Fruit fly (Drosophila melanogaster) whole organism, embryonic: Measurements from ENCODE around the gene CG33543.

ENCODE experiments used
- Bdp1 ChIP-seq: fragments of 200-800 bp; sonication (Bioruptor generic); optimal IDR thresholded peaks from 3 replicates; lab custom pipeline; 2016; ENCODE audit warnings: missing biosample characterization, missing genetic modification characterization
- CG10431 ChIP-seq: fragments of 200-800 bp; sonication (Bioruptor generic); optimal IDR thresholded peaks from 3 replicates; lab custom pipeline; 2018; ENCODE audit warnings: missing biosample characterization, mild to moderate bottlenecking, missing genetic modification characterization
- CG10565 ChIP-seq: fragments of 200-800 bp; sonication (Bioruptor generic); optimal IDR thresholded peaks from 3 replicates; lab custom pipeline; 2016; ENCODE audit warnings: missing biosample characterization, mild to moderate bottlenecking, missing genetic modification characterization
- CG10959 ChIP-seq: fragments of 200-800 bp; sonication (Bioruptor generic); IDR thresholded peaks from 2 replicates; pipeline ENCODE4 v1.3.6; 2022; ENCODE audit warnings: missing biosample characterization, missing genetic modification characterization
- CG12769 ChIP-seq: fragments of 200-800 bp; sonication (Bioruptor generic); optimal IDR thresholded peaks from 2 replicates; lab custom pipeline; 2019; ENCODE audit warnings: missing biosample characterization, mild to moderate bottlenecking, missing genetic modification characterization, moderate library complexity
- CG15696 ChIP-seq: fragments of 200-800 bp; sonication (Bioruptor generic); optimal IDR thresholded peaks from 2 replicates; lab custom pipeline; 2019; ENCODE audit warnings: missing biosample characterization, mild to moderate bottlenecking, missing genetic modification characterization, moderate library complexity
- CG1603 ChIP-seq: fragments of 200-800 bp; sonication (Bioruptor generic); optimal IDR thresholded peaks from 2 replicates; lab custom pipeline; 2019; ENCODE audit warnings: missing biosample characterization, mild to moderate bottlenecking, missing genetic modification characterization, moderate library complexity
- CG1647 ChIP-seq: fragments of 200-800 bp; sonication (Bioruptor generic); optimal IDR thresholded peaks from 3 replicates; lab custom pipeline; 2016; ENCODE audit warnings: missing biosample characterization, missing genetic modification characterization
- CG18764 ChIP-seq: fragments of 200-800 bp; sonication (Bioruptor generic); optimal IDR thresholded peaks from 3 replicates; lab custom pipeline; 2016; ENCODE audit warnings: missing biosample characterization, missing genetic modification characterization
- CG2678 ChIP-seq: fragments of 200-800 bp; sonication (Bioruptor generic); optimal IDR thresholded peaks from 3 replicates; lab custom pipeline; 2019; ENCODE audit warnings: missing biosample characterization, mild to moderate bottlenecking, missing genetic modification characterization, moderate library complexity
- CG30020 ChIP-seq: fragments of 200-800 bp; optimal IDR thresholded peaks from 2 replicates; lab custom pipeline; 2019; ENCODE audit warnings: missing biosample characterization, mild to moderate bottlenecking, missing genetic modification characterization, moderate library complexity
- CG32532 ChIP-seq: fragments of 200-800 bp; sonication (Bioruptor generic); IDR thresholded peaks from 2 replicates; pipeline ENCODE4 v1.3.6; 2022; ENCODE audit warnings: missing biosample characterization, missing genetic modification characterization
- CG3407 ChIP-seq: fragments of 200-800 bp; sonication (Bioruptor generic); optimal IDR thresholded peaks from 2 replicates; lab custom pipeline; 2018; ENCODE audit warnings: missing biosample characterization, mild to moderate bottlenecking, missing genetic modification characterization
- CG4404 ChIP-seq: fragments of 200-800 bp; sonication (Bioruptor generic); IDR thresholded peaks from 2 replicates; pipeline ENCODE4 v1.3.6; 2022; ENCODE audit warnings: missing biosample characterization, missing genetic modification characterization
- CG4854 ChIP-seq: fragments of 200-800 bp; sonication (Bioruptor generic); optimal IDR thresholded peaks from 2 replicates; lab custom pipeline; 2016; ENCODE audit warnings: missing biosample characterization, missing genetic modification characterization, inconsistent platforms
- CG6654 ChIP-seq: fragments of 200-800 bp; sonication (Bioruptor generic); optimal IDR thresholded peaks from 2 replicates; lab custom pipeline; 2017; ENCODE audit warnings: missing biosample characterization, mild to moderate bottlenecking, missing genetic modification characterization
- CG7271 ChIP-seq: fragments of 200-800 bp; sonication (Bioruptor generic); optimal IDR thresholded peaks from 2 replicates; lab custom pipeline; 2018; ENCODE audit warnings: missing biosample characterization, mild to moderate bottlenecking, missing genetic modification characterization, moderate library complexity
- CG7839 ChIP-seq: fragments of 200-800 bp; sonication (Bioruptor generic); optimal IDR thresholded peaks from 3 replicates; lab custom pipeline; 2018; ENCODE audit warnings: missing biosample characterization, mild to moderate bottlenecking, missing genetic modification characterization, moderate library complexity
- CG7987 ChIP-seq: fragments of 200-800 bp; sonication (Bioruptor generic); optimal IDR thresholded peaks from 2 replicates; lab custom pipeline; 2018; ENCODE audit warnings: missing biosample characterization, mild to moderate bottlenecking, missing genetic modification characterization, moderate library complexity
- CG9437 ChIP-seq: fragments of 200-800 bp; sonication (Bioruptor generic); optimal IDR thresholded peaks from 2 replicates; lab custom pipeline; 2018; ENCODE audit warnings: missing biosample characterization, mild to moderate bottlenecking, missing genetic modification characterization
- CG9797 ChIP-seq: fragments of 200-800 bp; sonication (Bioruptor generic); optimal IDR thresholded peaks from 3 replicates; lab custom pipeline; 2018; ENCODE audit warnings: missing biosample characterization, mild to moderate bottlenecking, missing genetic modification characterization
- D19A ChIP-seq: fragments of 200-800 bp; optimal IDR thresholded peaks from 3 replicates; lab custom pipeline; 2019; ENCODE audit warnings: missing biosample characterization, mild to moderate bottlenecking, missing genetic modification characterization, moderate library complexity
- Doc3 ChIP-seq: fragments of 200-800 bp; sonication (Bioruptor generic); IDR thresholded peaks from 3 replicates; pipeline ENCODE4 v1.3.6; 2022; ENCODE audit warnings: missing biosample characterization, missing genetic modification characterization; ENCODE audit not compliant: partially characterized antibody
- Ets97D ChIP-seq: fragments of 200-800 bp; sonication (Bioruptor generic); optimal IDR thresholded peaks from 3 replicates; lab custom pipeline; 2016; ENCODE audit warnings: missing biosample characterization, missing genetic modification characterization
- Fer3 ChIP-seq: fragments of 200-800 bp; sonication (Bioruptor generic); optimal IDR thresholded peaks from 2 replicates; lab custom pipeline; 2018; ENCODE audit warnings: missing biosample characterization, mild to moderate bottlenecking, missing genetic modification characterization, moderate library complexity
- GATAe ChIP-seq: fragments of 200-800 bp; sonication (Bioruptor generic); conservative IDR thresholded peaks from 2 replicates; pipeline ENCODE4 v1.3.6; 2022; ENCODE audit warnings: missing biosample characterization, missing genetic modification characterization
- H15 ChIP-seq: fragments of 200-800 bp; sonication (Bioruptor generic); IDR thresholded peaks from 3 replicates; pipeline ENCODE4 v1.3.6; 2022; ENCODE audit warnings: missing biosample characterization, missing genetic modification characterization
- Hr3 ChIP-seq: fragments of 200-800 bp; sonication (Bioruptor generic); optimal IDR thresholded peaks from 3 replicates; lab custom pipeline; 2016; ENCODE audit warnings: missing biosample characterization, missing genetic modification characterization
- Lim3 ChIP-seq: fragments of 200-800 bp; sonication (Bioruptor generic); IDR thresholded peaks from 2 replicates; pipeline ENCODE4 v1.3.6; 2022; ENCODE audit warnings: missing biosample characterization, missing genetic modification characterization
- MTF-1 ChIP-seq: fragments of 200-800 bp; sonication (Bioruptor generic); optimal IDR thresholded peaks from 2 replicates; lab custom pipeline; 2018; ENCODE audit warnings: missing biosample characterization, mild to moderate bottlenecking, missing genetic modification characterization, borderline replicate concordance
- Mes4 ChIP-seq: fragments of 200-800 bp; sonication (Bioruptor generic); optimal IDR thresholded peaks from 2 replicates; lab custom pipeline; 2016; ENCODE audit warnings: missing biosample characterization, missing genetic modification characterization
- Myb ChIP-seq: fragments of 200-800 bp; sonication (Bioruptor generic); optimal IDR thresholded peaks from 2 replicates; lab custom pipeline; 2016; ENCODE audit warnings: missing biosample characterization, missing genetic modification characterization
- NC2β ChIP-seq: fragments of 200-800 bp; sonication (Bioruptor generic); optimal IDR thresholded peaks from 2 replicates; lab custom pipeline; 2016; ENCODE audit warnings: missing biosample characterization, missing genetic modification characterization
- Nf-YC ChIP-seq: fragments of 200-800 bp; optimal IDR thresholded peaks from 3 replicates; lab custom pipeline; 2019; ENCODE audit warnings: missing biosample characterization, mild to moderate bottlenecking, missing genetic modification characterization, moderate library complexity
- Rx ChIP-seq: fragments of 200-800 bp; sonication (Bioruptor generic); IDR thresholded peaks from 2 replicates; pipeline ENCODE4 v1.3.6; 2022; ENCODE audit warnings: missing biosample characterization, missing genetic modification characterization
- ab ChIP-seq: fragments of 200-800 bp; sonication (Bioruptor generic); optimal IDR thresholded peaks from 2 replicates; lab custom pipeline; 2016; ENCODE audit warnings: missing biosample characterization, missing genetic modification characterization
- br ChIP-seq: fragments of >200 bp; optimal IDR thresholded peaks from 2 replicates; lab custom pipeline; 2017
- danr ChIP-seq: fragments of 200-800 bp; sonication (Bioruptor generic); IDR thresholded peaks from 2 replicates; pipeline ENCODE4 v1.3.6; 2022; ENCODE audit warnings: missing biosample characterization, missing genetic modification characterization
- dpn ChIP-seq, 2 experiments: fragments of 200-800 bp; sonication (Bioruptor generic); optimal IDR thresholded peaks; 3 replicates each; lab custom pipeline; 2016; ENCODE audit warnings: missing biosample characterization in 2 of 2, missing genetic modification characterization in 2 of 2
- ems ChIP-seq: fragments of 200-800 bp; sonication (Bioruptor generic); optimal IDR thresholded peaks from 3 replicates; lab custom pipeline; 2016; ENCODE audit warnings: missing biosample characterization, missing genetic modification characterization
- gce ChIP-seq: fragments of 200-800 bp; sonication (Bioruptor generic); IDR thresholded peaks from 3 replicates; pipeline ENCODE4 v1.3.6; 2022; ENCODE audit warnings: missing biosample characterization, missing genetic modification characterization
- gro ChIP-seq: fragments of 200-800 bp; sonication (Bioruptor generic); optimal IDR thresholded peaks from 2 replicates; lab custom pipeline; 2016; ENCODE audit warnings: missing biosample characterization, missing genetic modification characterization
- hbn ChIP-seq: fragments of 200-800 bp; sonication (Bioruptor generic); IDR thresholded peaks from 2 replicates; pipeline ENCODE4 v1.3.6; 2022; ENCODE audit warnings: missing biosample characterization, missing genetic modification characterization; ENCODE audit not compliant: partially characterized antibody
- inv ChIP-seq: fragments of 200-800 bp; sonication (Bioruptor generic); IDR thresholded peaks from 2 replicates; pipeline ENCODE4 v1.3.6; 2022; ENCODE audit warnings: missing biosample characterization, missing genetic modification characterization; ENCODE audit not compliant: partially characterized antibody
- jing ChIP-seq: fragments of 200-800 bp; sonication (Bioruptor generic); optimal IDR thresholded peaks from 2 replicates; lab custom pipeline; 2018; ENCODE audit warnings: missing biosample characterization, mild to moderate bottlenecking, missing genetic modification characterization
- kah ChIP-seq: fragments of 200-800 bp; sonication (Bioruptor generic); optimal IDR thresholded peaks from 2 replicates; lab custom pipeline; 2018; ENCODE audit warnings: missing biosample characterization, mild to moderate bottlenecking, missing genetic modification characterization
- lilli ChIP-seq: fragments of 200-800 bp; sonication (Bioruptor generic); optimal IDR thresholded peaks from 3 replicates; lab custom pipeline; 2016; ENCODE audit warnings: missing biosample characterization, missing genetic modification characterization
- nom ChIP-seq: fragments of 200-800 bp; sonication (Bioruptor generic); optimal IDR thresholded peaks from 2 replicates; lab custom pipeline; 2017; ENCODE audit warnings: missing biosample characterization, missing genetic modification characterization, mild to moderate bottlenecking, moderate library complexity, missing genetic modification reagents
- slou ChIP-seq: fragments of 200-800 bp; sonication (Bioruptor generic); optimal IDR thresholded peaks from 3 replicates; lab custom pipeline; 2016; ENCODE audit warnings: missing biosample characterization, missing genetic modification characterization
- tio ChIP-seq: fragments of 200-800 bp; sonication (Bioruptor generic); optimal IDR thresholded peaks from 2 replicates; lab custom pipeline; 2017; ENCODE audit warnings: missing biosample characterization, missing genetic modification characterization, inconsistent platforms

Gene CG33543

DNA sequence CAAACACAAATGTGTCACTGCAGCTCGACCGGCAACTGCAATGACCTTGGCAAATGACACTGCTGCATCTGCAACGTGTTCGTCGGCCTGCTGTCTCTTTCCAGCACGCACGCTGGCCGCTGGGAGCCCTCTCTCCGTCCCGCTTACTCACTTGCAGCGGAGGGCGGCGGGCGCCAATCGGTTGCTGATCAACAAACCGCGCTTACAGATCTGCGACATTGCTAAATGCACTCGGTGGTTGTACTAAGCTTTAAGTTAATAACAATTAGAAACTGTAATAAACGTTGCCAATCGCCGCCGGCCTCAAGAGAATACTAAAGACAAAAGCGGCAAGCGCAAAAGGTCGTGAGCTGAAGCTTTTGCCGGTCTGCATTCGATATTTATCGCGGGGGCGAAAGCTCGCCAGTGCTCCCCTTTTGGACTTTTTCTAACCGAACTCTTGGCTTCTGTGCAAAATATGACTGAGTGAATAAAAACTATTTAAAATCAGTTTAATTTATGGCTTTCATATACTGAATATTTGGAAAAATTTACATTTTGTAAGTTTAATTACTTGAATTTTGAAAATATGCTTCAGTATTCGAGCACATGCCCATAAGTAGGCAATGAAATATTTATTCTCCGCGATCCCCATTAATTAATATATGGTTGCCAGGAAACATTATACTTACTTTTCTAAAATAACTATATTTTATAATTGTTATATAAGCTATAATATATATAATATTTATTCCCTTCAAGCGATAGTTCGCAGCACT is 18.5 kb downstream of the CG33543 start, which contains the start of gene Got2 (continued):
- TF ChIP-seq CG10565 (GFP tag; lab: Kevin White, UChicago) (no peak), Rx (GFP tag; lab: Robert Waterston, UW) (no peak), CG18764 (no peak), CG15696 (tag; lab: Kevin White, UChicago) (no peak), kah (peak; percentile 16), CG10431 (GFP tag; lab: Kevin White, UChicago) (no peak), CG12769 (tag; lab: Kevin White, UChicago) (peak; percentile 15), CG9437 (GFP tag; lab: Kevin White, UChicago) (peak; percentile 61), dpn (GFP tag; optimal IDR thresholded peaks at IDR 0.05; lab: Kevin White, UChicago) (no peak), slou (GFP tag; lab: Kevin White, UChicago) (no peak), ems (GFP tag; lab: Kevin White, UChicago) (no peak), tio (GFP tag; lab: Kevin White, UChicago) (no peak), Nf-YC (tag; lab: Kevin White, UChicago) (no peak), CG6654 (GFP tag; lab: Kevin White, UChicago) (no peak), Lim3 (no peak), Mes4 (GFP tag; lab: Kevin White, UChicago) (no peak), Bdp1 (GFP tag; lab: Kevin White, UChicago) (no peak), CG32532 (GFP tag; lab: Robert Waterston, UW) (0 out of 2 replicates have a peak, but pooled peaks have one; percentile 9), lilli (GFP tag; lab: Kevin White, UChicago) (no peak), CG10959 (GFP tag; lab: Robert Waterston, UW) (no peak), CG2678 (no peak), CG7987 (GFP tag; lab: Kevin White, UChicago) (no peak), ab (GFP tag; lab: Kevin White, UChicago) (no peak), D19A (tag; lab: Kevin White, UChicago) (no peak), Hr3 (GFP tag; lab: Kevin White, UChicago) (peak; percentile 17), MTF-1 (GFP tag; lab: Kevin White, UChicago) (no peak), CG1647 (GFP tag; lab: Kevin White, UChicago) (no peak), gro (GFP tag; lab: Kevin White, UChicago) (no peak), CG4854 (GFP tag; lab: Kevin White, UChicago) (no peak), hbn (GFP tag; lab: Robert Waterston, UW) (peak; percentile 79), jing (GFP tag; lab: Kevin White, UChicago) (no peak), Ets97D (GFP tag; lab: Kevin White, UChicago) (no peak), CG30020 (tag; lab: Kevin White, UChicago) (no peak), Fer3 (tag; lab: Kevin White, UChicago) (no peak), GATAe (GFP tag; lab: Robert Waterston, UW) (no peak), CG7271 (no peak), CG7839 (tag; lab: Kevin White, UChicago) (peak; percentile 48), CG3407 (GFP tag; lab: Kevin White, UChicago) (no peak), danr (GFP tag; lab: Robert Waterston, UW) (no peak; the same call in 1 of the 2 replicates), inv (GFP tag; lab: Robert Waterston, UW) (peak; percentile 87), NC2β (GFP tag; lab: Kevin White, UChicago) (no peak), Myb (GFP tag; lab: Kevin White, UChicago) (no peak), nom (GFP tag; lab: Kevin White, UChicago) (no peak), CG4404 (GFP tag; lab: Robert Waterston, UW) (no peak), gce (GFP tag; lab: Robert Waterston, UW) (no peak), br (no peak), Doc3 (peak; percentile 79), CG1603 (tag; lab: Kevin White, UChicago) (peak; percentile 24), H15 (GFP tag; lab: Robert Waterston, UW) (no peak), CG9797 (GFP tag; lab: Kevin White, UChicago) (no peak)
